Worm (Caenorhabditis elegans) whole organism, L1 larva: ENCODE data around the gene C30A5.16.
A peak's percentile ranks its signal among the peaks of the same experiment; 100 is the strongest.

ENCODE experiments used
- C34B4.2 ChIP-seq: sonication (generic microtip); optimal IDR thresholded peaks from 2 replicates; lab custom pipeline; 2017; ENCODE audit warnings: mild to moderate bottlenecking, missing genetic modification characterization, missing compliant biosample characterization
- aha-1 ChIP-seq: fragments of 150-350 bp; optimal IDR thresholded peaks from 2 replicates; lab custom pipeline; 2014; ENCODE audit warnings: missing biosample characterization, missing genetic modification characterization
- aly-2 ChIP-seq: fragments of 150-350 bp; optimal IDR thresholded peaks from 2 replicates; lab custom pipeline; 2014; ENCODE audit warnings: missing biosample characterization, missing genetic modification characterization
- ama-1 ChIP-seq: fragments of 150-350 bp; optimal IDR thresholded peaks from 2 replicates; lab custom pipeline; 2014
- blmp-1 ChIP-seq: fragments of 150-350 bp; optimal IDR thresholded peaks from 2 replicates; lab custom pipeline; 2014; ENCODE audit warnings: missing biosample characterization, missing genetic modification characterization
- ceh-63 ChIP-seq: fragments of 200-800 bp; sonication (Bioruptor generic); optimal IDR thresholded peaks from 2 replicates; lab custom pipeline; 2018; ENCODE audit warnings: mild to moderate bottlenecking, missing genetic modification characterization, missing compliant biosample characterization
- ceh-88 ChIP-seq: fragments of 200-800 bp; sonication (Bioruptor generic); IDR thresholded peaks from 2 replicates; pipeline ENCODE4 v1.3.6; 2022; ENCODE audit warnings: missing genetic modification characterization, missing compliant biosample characterization
- ceh-90 ChIP-seq: sonication (generic microtip); optimal IDR thresholded peaks from 2 replicates; lab custom pipeline; 2016; ENCODE audit warnings: missing genetic modification characterization, missing compliant biosample characterization
- ces-1 ChIP-seq: fragments of 150-350 bp; optimal IDR thresholded peaks from 2 replicates; lab custom pipeline; 2014; ENCODE audit warnings: missing biosample characterization, missing genetic modification reagents, missing genetic modification characterization
- dpl-1 ChIP-seq, 3 experiments: fragments of 150-350 bp in 2 of 3; sonication (generic microtip) in 1 of 3; optimal IDR thresholded peaks; 2 replicates each; lab custom pipeline; 2014 to 2017; ENCODE audit warnings: missing biosample characterization in 3 of 3, missing genetic modification characterization in 3 of 3, missing genetic modification reagents in 3 of 3
- dsc-1 ChIP-seq: sonication (generic microtip); optimal IDR thresholded peaks from 2 replicates; lab custom pipeline; 2016; ENCODE audit warnings: mild to moderate bottlenecking, missing genetic modification characterization, missing compliant biosample characterization
- efl-1 ChIP-seq, 4 experiments: fragments of 150-350 bp; optimal IDR thresholded peaks in 3 of 4; peaks in 1 of 4; 1 replicate in 1 of 4; 2 replicates in 3 of 4; lab custom pipeline; 2014; ENCODE audit warnings: missing biosample characterization in 2 of 4, missing genetic modification characterization in 2 of 4, missing genetic modification reagents in 2 of 4
- ets-5 ChIP-seq: fragments of 200-800 bp; sonication (Bioruptor generic); IDR thresholded peaks from 2 replicates; pipeline ENCODE4 v1.3.6; 2022; ENCODE audit warnings: missing genetic modification characterization, missing compliant biosample characterization
- fkh-8 ChIP-seq: sonication (generic microtip); optimal IDR thresholded peaks from 2 replicates; lab custom pipeline; 2016; ENCODE audit warnings: mild to moderate bottlenecking, missing genetic modification characterization, missing compliant biosample characterization
- fos-1 ChIP-seq: fragments of 150-350 bp; optimal IDR thresholded peaks from 2 replicates; lab custom pipeline; 2014; ENCODE audit warnings: missing biosample characterization, missing genetic modification characterization
- grh-1 ChIP-seq: fragments of 200-800 bp; sonication (Bioruptor generic); IDR thresholded peaks from 2 replicates; pipeline ENCODE4 v1.3.6; 2022; ENCODE audit warnings: missing genetic modification reagents, missing genetic modification characterization, missing compliant biosample characterization
- hlh-4 ChIP-seq: sonication (generic microtip); optimal IDR thresholded peaks from 2 replicates; lab custom pipeline; 2016; ENCODE audit warnings: mild to moderate bottlenecking, missing genetic modification characterization, missing compliant biosample characterization
- irx-1 ChIP-seq: sonication (generic microtip); optimal IDR thresholded peaks from 2 replicates; lab custom pipeline; 2016; ENCODE audit warnings: missing genetic modification characterization, missing compliant biosample characterization
- isw-1 ChIP-seq: fragments of 200-800 bp; sonication (Bioruptor generic); IDR thresholded peaks from 2 replicates; pipeline ENCODE4 v1.3.6; 2022; ENCODE audit warnings: missing genetic modification characterization, missing compliant biosample characterization
- lin-39 ChIP-seq: fragments of 150-350 bp; optimal IDR thresholded peaks from 2 replicates; lab custom pipeline; 2014; ENCODE audit warnings: missing biosample characterization, missing genetic modification reagents, missing genetic modification characterization
- lsy-2 ChIP-seq, 2 experiments: fragments of 150-350 bp; optimal IDR thresholded peaks; 2 replicates each; lab custom pipeline; 2014; ENCODE audit warnings: missing biosample characterization in 2 of 2, missing genetic modification characterization in 2 of 2
- mab-9 ChIP-seq: fragments of 200-800 bp; sonication (Bioruptor generic); IDR thresholded peaks from 2 replicates; pipeline ENCODE4 v1.3.6; 2022; ENCODE audit warnings: missing genetic modification reagents, missing genetic modification characterization, missing compliant biosample characterization
- mep-1 ChIP-seq: fragments of 150-350 bp; optimal IDR thresholded peaks from 2 replicates; lab custom pipeline; 2014; ENCODE audit warnings: missing biosample characterization, missing genetic modification characterization
- nhr-12 ChIP-seq: sonication (generic microtip); optimal IDR thresholded peaks from 2 replicates; lab custom pipeline; 2017; ENCODE audit warnings: missing biosample characterization, missing genetic modification characterization
- nhr-237 ChIP-seq: fragments of 150-350 bp; optimal IDR thresholded peaks from 2 replicates; lab custom pipeline; 2014; ENCODE audit warnings: missing biosample characterization, missing genetic modification characterization
- nhr-28 ChIP-seq: fragments of 150-350 bp; optimal IDR thresholded peaks from 2 replicates; lab custom pipeline; 2014; ENCODE audit warnings: missing biosample characterization, missing genetic modification characterization
- nhr-47 ChIP-seq: sonication (generic microtip); optimal IDR thresholded peaks from 2 replicates; lab custom pipeline; 2016; ENCODE audit warnings: mild to moderate bottlenecking, missing genetic modification characterization, moderate library complexity, missing compliant biosample characterization
- nhr-71 ChIP-seq: sonication (generic microtip); optimal IDR thresholded peaks from 2 replicates; lab custom pipeline; 2016; ENCODE audit warnings: mild to moderate bottlenecking, missing genetic modification characterization, moderate library complexity, missing compliant biosample characterization
- nhr-84 ChIP-seq: sonication (generic microtip); optimal IDR thresholded peaks from 2 replicates; lab custom pipeline; 2017; ENCODE audit warnings: missing biosample characterization, missing genetic modification characterization
- nhr-85 ChIP-seq: sonication (generic microtip); peaks from one replicate; lab custom pipeline; 2016; ENCODE audit warnings: missing genetic modification characterization, inconsistent platforms, missing compliant biosample characterization
- pag-3 ChIP-seq: sonication (generic microtip); optimal IDR thresholded peaks from 2 replicates; lab custom pipeline; 2017; ENCODE audit warnings: missing genetic modification characterization, mild to moderate bottlenecking, missing compliant biosample characterization, antibody characterized with exemption, borderline replicate concordance; ENCODE audit not compliant: insufficient read depth
- pqm-1 ChIP-seq: sonication (generic microtip); optimal IDR thresholded peaks from 3 replicates; lab custom pipeline; 2017; ENCODE audit warnings: missing biosample characterization, missing genetic modification characterization
- snpc-4 ChIP-seq: fragments of 150-350 bp; optimal IDR thresholded peaks from 2 replicates; lab custom pipeline; 2014; ENCODE audit warnings: missing biosample characterization, missing genetic modification characterization
- sox-4 ChIP-seq: sonication (generic microtip); optimal IDR thresholded peaks from 2 replicates; lab custom pipeline; 2016; ENCODE audit warnings: missing genetic modification characterization, missing compliant biosample characterization
- sptf-1 ChIP-seq: fragments of 150-350 bp; optimal IDR thresholded peaks from 2 replicates; lab custom pipeline; 2014; ENCODE audit warnings: missing biosample characterization, missing genetic modification characterization
- swsn-7 ChIP-seq: sonication (generic microtip); optimal IDR thresholded peaks from 2 replicates; lab custom pipeline; 2016; ENCODE audit warnings: missing genetic modification characterization, missing compliant biosample characterization
- tbx-2 ChIP-seq: sonication (generic microtip); optimal IDR thresholded peaks from 2 replicates; lab custom pipeline; 2016; ENCODE audit warnings: missing genetic modification characterization, missing compliant biosample characterization
- unc-98 ChIP-seq: fragments of 200-800 bp; sonication (Bioruptor generic); IDR thresholded peaks from 2 replicates; pipeline ENCODE4 v1.3.6; 2022; ENCODE audit warnings: missing genetic modification characterization, missing compliant biosample characterization

The C30A5.16 gene

DNA sequence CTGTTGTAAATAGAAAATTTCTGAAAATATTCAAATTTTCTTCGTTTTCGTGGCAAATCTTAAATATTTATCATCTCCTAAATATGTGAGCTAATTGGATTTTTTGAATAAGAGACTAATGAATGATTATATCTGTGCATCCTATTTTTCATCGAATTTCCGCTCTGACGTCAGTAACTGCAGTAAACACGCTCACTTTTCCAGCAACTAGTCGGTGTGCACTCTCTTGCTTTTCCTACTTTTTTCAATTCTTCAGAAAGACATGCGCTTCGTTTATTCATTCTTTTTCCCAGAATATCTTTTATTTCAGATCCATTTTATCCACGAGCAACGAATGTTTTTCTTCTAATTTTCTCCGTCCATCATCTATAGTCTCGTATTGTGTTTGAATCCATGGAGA lies 11.5 kb downstream of the C30A5.16 start (continued):
- TF ChIP-seq ceh-88 (GFP tag; lab: Robert Waterston, UW), result no peak
- TF ChIP-seq pqm-1 (tag; lab: Kevin White, UChicago), result no peak
- no peak for TF ChIP-seq fos-1 (tag; lab: Kevin White, UChicago)
- TF ChIP-seq nhr-28 (tag; lab: Kevin White, UChicago), result no peak
- no peak for TF ChIP-seq nhr-84 (tag; lab: Kevin White, UChicago)
- no peak for TF ChIP-seq unc-98 (GFP tag; lab: Robert Waterston, UW)
- peak; percentile 43 for TF ChIP-seq swsn-7 (tag; lab: Kevin White, UChicago)
- TF ChIP-seq sptf-1 (tag; lab: Kevin White, UChicago), result no peak
- TF ChIP-seq sox-4 (tag; lab: Kevin White, UChicago), result peak; percentile 1
- no peak for TF ChIP-seq blmp-1 (tag; lab: Kevin White, UChicago)
- TF ChIP-seq pag-3 (tag; lab: Kevin White, UChicago), result no peak

- no peak for TF ChIP-seq hlh-4 (tag; lab: Kevin White, UChicago)
- TF ChIP-seq aly-2 (tag; lab: Kevin White, UChicago), result no peak
- TF ChIP-seq ama-1 (lab: Kevin White, UChicago), result peak; percentile 22
- TF ChIP-seq nhr-47 (tag; lab: Kevin White, UChicago), result peak; percentile 4
- no peak for TF ChIP-seq nhr-237 (tag; lab: Kevin White, UChicago)
- TF ChIP-seq ceh-90, result no peak
- TF ChIP-seq irx-1, result peak; percentile 3
- TF ChIP-seq ces-1 (GFP tag; lab: Kevin White, UChicago), result no peak
- no peak for TF ChIP-seq lin-39 (tag; lab: Kevin White, UChicago)
- TF ChIP-seq mep-1, result no peak
- TF ChIP-seq mab-9 (GFP tag; lab: Robert Waterston, UW), result no peak
- TF ChIP-seq isw-1 (GFP tag; lab: Robert Waterston, UW), result no peak
- TF ChIP-seq lsy-2 (tag; optimal IDR thresholded peaks at IDR 0.05; lab: Kevin White, UChicago), result peak in 1 of 2 experiments; percentile 15
- no peak for TF ChIP-seq dpl-1 (GFP tag; optimal IDR thresholded peaks at IDR 0.05; lab: Kevin White, UChicago)
- no peak for TF ChIP-seq pag-3 (tag; lab: Kevin White, UChicago)
- TF ChIP-seq snpc-4, result no peak
- no peak for TF ChIP-seq efl-1 (optimal IDR thresholded peaks at IDR 0.05; lab: Kevin White, UChicago)
- TF ChIP-seq efl-1 (GFP tag; optimal IDR thresholded peaks at IDR 0.05 in 1 of 2; lab: Kevin White, UChicago), result peak in 1 of 2 experiments; percentile 90
- no peak for TF ChIP-seq ceh-63 (GFP tag; lab: Kevin White, UChicago)
- no peak for TF ChIP-seq sptf-1 (tag; lab: Kevin White, UChicago)
- TF ChIP-seq C34B4.2 (tag; lab: Kevin White, UChicago), result no peak
Measured at ce11 chrIII:8232634-8233033, 14.6 kb downstream of the C30A5.16 start, which contains the start of gene henn-1. TSS of gene henn-1 (plus strand) at chrIII:8232651.

DNA sequence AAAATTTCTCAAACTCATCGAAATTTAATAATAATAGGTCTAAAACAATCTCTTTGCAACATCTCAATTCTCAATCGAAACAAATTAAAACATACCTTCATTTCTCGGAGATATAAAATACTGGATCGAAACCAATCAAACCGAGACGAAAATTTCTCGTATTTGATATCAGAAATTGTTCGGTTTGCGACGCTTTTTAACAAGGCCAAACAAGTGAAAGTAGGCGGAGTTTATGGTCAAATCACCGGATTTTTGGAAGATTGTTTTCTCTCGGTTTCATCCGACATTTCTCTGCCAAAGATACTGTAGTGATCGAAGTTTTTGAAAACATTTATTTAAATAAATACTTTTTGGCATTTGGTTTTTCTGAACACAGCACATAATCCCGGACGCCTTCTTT lies 17.3 kb downstream of the C30A5.16 start, which contains the start of gene C02F5.14:
TSS of gene C02F5.14 (minus strand) at position 157 of the 400 bp plus-strand sequence.
- no peak for TF ChIP-seq pqm-1 (tag; lab: Kevin White, UChicago)
- no peak for TF ChIP-seq nhr-12 (tag; lab: Kevin White, UChicago)
- TF ChIP-seq fkh-8 (tag; lab: Kevin White, UChicago), result no peak
- no peak for TF ChIP-seq swsn-7 (tag; lab: Kevin White, UChicago)
- TF ChIP-seq blmp-1 (tag; lab: Kevin White, UChicago), result peak; percentile 95
- TF ChIP-seq tbx-2 (tag; lab: Kevin White, UChicago), result no peak
- no peak for TF ChIP-seq aha-1 (tag; lab: Kevin White, UChicago)
- no peak for TF ChIP-seq ceh-90
- TF ChIP-seq C34B4.2 (tag; lab: Kevin White, UChicago), result no peak
- TF ChIP-seq nhr-237 (tag; lab: Kevin White, UChicago), result no peak
- TF ChIP-seq grh-1 (GFP tag; lab: Robert Waterston, UW), result no peak
- no peak for TF ChIP-seq dsc-1 (tag; lab: Kevin White, UChicago)
- TF ChIP-seq ets-5 (GFP tag; lab: Robert Waterston, UW), result no peak
- TF ChIP-seq nhr-71 (tag; lab: Kevin White, UChicago), result no peak
- peak; percentile 48 for TF ChIP-seq nhr-85 (tag; lab: Kevin White, UChicago)
- TF ChIP-seq aly-2 (tag; lab: Kevin White, UChicago), result no peak
- no peak for TF ChIP-seq nhr-84 (tag; lab: Kevin White, UChicago)
- TF ChIP-seq sox-4 (tag; lab: Kevin White, UChicago), result no peak
